Fruit fly (Drosophila melanogaster): Measurements from ENCODE around the gene CG32750.

The CG32750 gene

dm6 chrX:6225472-6226049 lies 29.3 kb upstream of the CG32750 start, which contains the start of gene dtn (continued):
- TF ChIP-seq HHEX (GFP tag; optimal IDR thresholded peaks at IDR 0.05) (no peak), bowl (GFP tag; IDR thresholded peaks at IDR 0.05) (no peak), usp (GFP tag; optimal IDR thresholded peaks at IDR 0.05) (no peak), Aef1 (GFP tag; IDR thresholded peaks at IDR 0.05) (no peak), p53 (GFP tag; optimal IDR thresholded peaks at IDR 0.05) (no peak), ac (GFP tag; optimal IDR thresholded peaks at IDR 0.05) (no peak), NC2β (GFP tag; optimal IDR thresholded peaks at IDR 0.05) (peak; percentile 3), CG34422 (GFP tag; IDR thresholded peaks at IDR 0.05) (0 out of 3 replicates have a peak, but pooled peaks have one; percentile 27), CG1792 (GFP tag; optimal IDR thresholded peaks at IDR 0.05) (no peak), CG10431 (GFP tag; optimal IDR thresholded peaks at IDR 0.05) (no peak), CrebB (tag; optimal IDR thresholded peaks at IDR 0.05) (no peak), CG17359 (tag; optimal IDR thresholded peaks at IDR 0.05) (no peak), CG14965 (GFP tag; optimal IDR thresholded peaks at IDR 0.05; ENCODE audit: borderline replicate concordance) (no peak), CTCF (GFP tag; optimal IDR thresholded peaks at IDR 0.05) (no peak), gcm2 (GFP tag; optimal IDR thresholded peaks at IDR 0.05) (no peak), Usf (GFP tag; optimal IDR thresholded peaks at IDR 0.05) (no peak), pfk (GFP tag; optimal IDR thresholded peaks at IDR 0.05) (no peak), eve (GFP tag; optimal IDR thresholded peaks at IDR 0.05) (no peak), CG10209 (GFP tag; optimal IDR thresholded peaks at IDR 0.05) (no peak), Adf1 (GFP tag; IDR thresholded peaks at IDR 0.05) (no peak), toy (GFP tag; IDR thresholded peaks at IDR 0.05) (no peak), Xrp1 (GFP tag; IDR thresholded peaks at IDR 0.05) (no peak), Lim3 (GFP tag; IDR thresholded peaks at IDR 0.05) (no peak), lilli (GFP tag; optimal IDR thresholded peaks at IDR 0.05) (no peak), CG17568 (GFP tag; optimal IDR thresholded peaks at IDR 0.05) (no peak), cato (GFP tag; optimal IDR thresholded peaks at IDR 0.05; ENCODE audit: borderline replicate concordance) (no peak), pzg (GFP tag; optimal IDR thresholded peaks at IDR 0.05) (peak; percentile 72), YL-1 (GFP tag; optimal IDR thresholded peaks at IDR 0.05) (peak; percentile 62), ash1 (GFP tag; optimal IDR thresholded peaks at IDR 0.05) (no peak), CG10267 (tag; optimal IDR thresholded peaks at IDR 0.05) (peak; percentile 13), sd (tag; optimal IDR thresholded peaks at IDR 0.05) (peak; percentile 95), CG8359 (GFP tag; optimal IDR thresholded peaks at IDR 0.05; ENCODE audit: borderline replicate concordance) (no peak), CG8765 (GFP tag; IDR thresholded peaks at IDR 0.05) (no peak), Hsf (GFP tag; optimal IDR thresholded peaks at IDR 0.05) (no peak), ewg (GFP tag; optimal IDR thresholded peaks at IDR 0.05) (peak; percentile 61), CG6272 (GFP tag; IDR thresholded peaks at IDR 0.05) (no peak), ham (GFP tag; IDR thresholded peaks at IDR 0.05) (no peak), Hr78 (GFP tag; optimal IDR thresholded peaks at IDR 0.05) (no peak), tgo (GFP tag; IDR thresholded peaks at IDR 0.05) (no peak), Sry-δ (GFP tag; optimal IDR thresholded peaks at IDR 0.05) (peak; percentile 28), caup (GFP tag; optimal IDR thresholded peaks at IDR 0.05; ENCODE audit: severe bottlenecking) (no peak), CG18764 (GFP tag; optimal IDR thresholded peaks at IDR 0.05) (no peak), gfzf (GFP tag; optimal IDR thresholded peaks at IDR 0.05) (peak; percentile 85), croc (GFP tag; conservative IDR thresholded peaks at IDR 0.05) (no peak), CG18619 (GFP tag; optimal IDR thresholded peaks at IDR 0.05) (no peak), CoRest (tag; optimal IDR thresholded peaks at IDR 0.05) (no peak), Awh (GFP tag; IDR thresholded peaks at IDR 0.05) (no peak), CG12236 (GFP tag; optimal IDR thresholded peaks at IDR 0.05) (no peak), CG13287 (GFP tag; IDR thresholded peaks at IDR 0.05; ENCODE audit: partially characterized antibody) (0 out of 2 replicates have a peak, but pooled peaks have one; percentile 44), CG12219 (GFP tag; optimal IDR thresholded peaks at IDR 0.05) (no peak), scrt (GFP tag; optimal IDR thresholded peaks at IDR 0.05) (no peak)
